Worm (Caenorhabditis elegans): ENCODE results near the gene Y46G5A.34.
A peak's percentile ranks its signal among the peaks of the same experiment; 100 is the strongest.

The Y46G5A.34 gene

ce11 chrII:12760497-12760896, 16.0 kb upstream of the Y46G5A.34 start, which contains the start of gene cnp-2:
Gene cnp-2 (plus strand): TSS chrII:12760797.
- no peak for TF ChIP-seq lim-6 (tag; optimal IDR thresholded peaks at IDR 0.05)
- TF ChIP-seq zip-5 (tag; optimal IDR thresholded peaks at IDR 0.05) = no peak
- no peak for TF ChIP-seq pqm-1 (tag; optimal IDR thresholded peaks at IDR 0.05)
- no peak for TF ChIP-seq ceh-9 (tag; optimal IDR thresholded peaks at IDR 0.05)
- no peak for TF ChIP-seq ceh-22 (tag; optimal IDR thresholded peaks at IDR 0.05)

ce11 chrII:12764476-12764875, 12.0 kb upstream of the Y46G5A.34 start:
- TF ChIP-seq hlh-6 (tag; optimal IDR thresholded peaks at IDR 0.05) (peak; percentile 67), madf-2 (tag; optimal IDR thresholded peaks at IDR 0.05) (no peak)

ce11 chrII:12766443-12767188, 9.9 kb upstream of the Y46G5A.34 start:
- TF ChIP-seq ceh-31 (tag; optimal IDR thresholded peaks at IDR 0.05) (no peak), ref-2 (tag; optimal IDR thresholded peaks at IDR 0.05) (peak; percentile 5), hlh-30 (tag; optimal IDR thresholded peaks at IDR 0.05; ENCODE audit: insufficient read depth) (peak; percentile 30), ceh-48 (tag; optimal IDR thresholded peaks at IDR 0.05) (peak; percentile 23), gmeb-2 (tag; optimal IDR thresholded peaks at IDR 0.05) (no peak), K09A11.1 (tag; optimal IDR thresholded peaks at IDR 0.05; ENCODE audit: insufficient read depth) (no peak), lin-11 (tag; optimal IDR thresholded peaks at IDR 0.05) (no peak), ztf-16 (tag; optimal IDR thresholded peaks at IDR 0.05) (no peak), elt-4 (tag; optimal IDR thresholded peaks at IDR 0.05) (no peak), pat-9 (tag; optimal IDR thresholded peaks at IDR 0.05) (no peak), unc-86 (tag; optimal IDR thresholded peaks at IDR 0.05) (no peak), nhr-11 (tag; optimal IDR thresholded peaks at IDR 0.05) (no peak), madf-2 (tag; optimal IDR thresholded peaks at IDR 0.05) (no peak), ceh-6 (GFP tag; optimal IDR thresholded peaks at IDR 0.05) (no peak), eyg-1 (tag; optimal IDR thresholded peaks at IDR 0.05) (no peak)

- peak; percentile 70 for TF ChIP-seq hlh-6 (tag; optimal IDR thresholded peaks at IDR 0.05)
- no peak for TF ChIP-seq ztf-16 (tag; optimal IDR thresholded peaks at IDR 0.05)
- no peak for TF ChIP-seq fax-1 (tag; optimal IDR thresholded peaks at IDR 0.05)
Measured at ce11 chrII:12767258-12767824, 9.1 kb upstream of the Y46G5A.34 start.

ce11 chrII:12768167-12768712, 8.2 kb upstream of the Y46G5A.34 start, which contains the start of the genes vps-2 and tiar-2:
Gene vps-2 (minus strand): TSS chrII:12768217.
Gene tiar-2 (plus strand): TSS chrII:12768686.
- peak; percentile 59 for TF ChIP-seq ceh-48 (tag; optimal IDR thresholded peaks at IDR 0.05)
- TF ChIP-seq unc-42 (tag; optimal IDR thresholded peaks at IDR 0.05) = peak; percentile 73
- TF ChIP-seq pax-1 (tag; optimal IDR thresholded peaks at IDR 0.05) = no peak
- TF ChIP-seq lin-11 (tag; optimal IDR thresholded peaks at IDR 0.05) = no peak
- no peak for TF ChIP-seq mec-3 (tag; optimal IDR thresholded peaks at IDR 0.05; ENCODE audit: borderline replicate concordance)
- no peak for TF ChIP-seq lim-6 (tag; optimal IDR thresholded peaks at IDR 0.05)
- no peak for TF ChIP-seq npax-4 (tag; optimal IDR thresholded peaks at IDR 0.05)
- TF ChIP-seq elt-2 (tag; optimal IDR thresholded peaks at IDR 0.05) = peak; percentile 13

- TF ChIP-seq ttx-3 (tag; optimal IDR thresholded peaks at IDR 0.05) = no peak
- TF ChIP-seq unc-55 (GFP tag; optimal IDR thresholded peaks at IDR 0.05) = no peak
- TF ChIP-seq dmd-4 (tag; optimal IDR thresholded peaks at IDR 0.05; ENCODE audit: borderline replicate concordance) = no peak
- TF ChIP-seq ceh-9 (tag; optimal IDR thresholded peaks at IDR 0.05) = no peak
- TF ChIP-seq ceh-30 (tag; optimal IDR thresholded peaks at IDR 0.05) = no peak
- TF ChIP-seq eyg-1 (tag; optimal IDR thresholded peaks at IDR 0.05) = no peak
- TF ChIP-seq fkh-6 (tag; optimal IDR thresholded peaks at IDR 0.05) = no peak
- TF ChIP-seq F13H6.1 (tag; optimal IDR thresholded peaks at IDR 0.05) = no peak
- TF ChIP-seq hlh-30 (tag; optimal IDR thresholded peaks at IDR 0.05; ENCODE audit: insufficient read depth) = no peak
- TF ChIP-seq odd-2 (tag; optimal IDR thresholded peaks at IDR 0.05) = no peak
- no peak for TF ChIP-seq Y22D7AL.16 (tag; optimal IDR thresholded peaks at IDR 0.05)
- TF ChIP-seq pha-4 (tag; optimal IDR thresholded peaks at IDR 0.05) = no peak
- no peak for TF ChIP-seq ets-4 (tag; optimal IDR thresholded peaks at IDR 0.05)
- TF ChIP-seq ceh-31 (tag; optimal IDR thresholded peaks at IDR 0.05) = no peak
- TF ChIP-seq C08G9.2 (tag; optimal IDR thresholded peaks at IDR 0.05) = no peak
- TF ChIP-seq sdc-2 (tag; optimal IDR thresholded peaks at IDR 0.05) = no peak
- no peak for TF ChIP-seq ceh-14 (tag; optimal IDR thresholded peaks at IDR 0.05)
- no peak for TF ChIP-seq npax-4 (tag; optimal IDR thresholded peaks at IDR 0.05)
Measured at ce11 chrII:12769947-12770346, 6.5 kb upstream of the Y46G5A.34 start.
